Worm (Caenorhabditis elegans) whole organism, L4 larva: ENCODE results near the gene F44D12.10.

ENCODE experiments used
- D1046.2 ChIP-seq: fragments of 200-800 bp; sonication (Bioruptor generic); IDR thresholded peaks from 2 replicates; pipeline ENCODE4 v1.3.6; 2022; ENCODE audit warnings: missing genetic modification characterization, missing compliant biosample characterization
- F26F4.8 ChIP-seq: fragments of 200-800 bp; sonication (Bioruptor generic); conservative IDR thresholded peaks from 2 replicates; pipeline ENCODE4 v1.3.6; 2022; ENCODE audit warnings: missing genetic modification characterization, missing compliant biosample characterization
- F37D6.2 ChIP-seq: sonication (generic microtip); optimal IDR thresholded peaks from 2 replicates; lab custom pipeline; 2016; ENCODE audit warnings: mild to moderate bottlenecking, missing genetic modification characterization, missing compliant biosample characterization
- F44E2.7 ChIP-seq: fragments of 200-800 bp; sonication (Bioruptor generic); IDR thresholded peaks from 2 replicates; pipeline ENCODE4 v2.1.2; 2022; ENCODE audit warnings: missing genetic modification characterization, missing compliant biosample characterization
- T26A8.4 ChIP-seq: fragments of 200-800 bp; sonication (Bioruptor generic); IDR thresholded peaks from 2 replicates; pipeline ENCODE4 v1.3.6; 2022; ENCODE audit warnings: missing genetic modification characterization, missing compliant biosample characterization
- Y105C5A.15 ChIP-seq: fragments of 200-800 bp; sonication (Bioruptor generic); IDR thresholded peaks from 2 replicates; pipeline ENCODE4 v1.3.6; 2022; ENCODE audit warnings: missing genetic modification characterization, missing compliant biosample characterization
- Y48G9A.11 ChIP-seq: fragments of 200-800 bp; sonication (Bioruptor generic); IDR thresholded peaks from 2 replicates; pipeline ENCODE4 v1.3.6; 2022; ENCODE audit warnings: missing genetic modification reagents, missing genetic modification characterization, missing compliant biosample characterization
- Y5F2A.4 ChIP-seq: fragments of 200-800 bp; sonication (Bioruptor generic); optimal IDR thresholded peaks from 2 replicates; lab custom pipeline; 2018; ENCODE audit warnings: mild to moderate bottlenecking, missing genetic modification characterization, missing compliant biosample characterization
- ZK337.2 ChIP-seq: fragments of 200-800 bp; sonication (Bioruptor generic); IDR thresholded peaks from 2 replicates; pipeline ENCODE4 v1.3.6; 2022; ENCODE audit warnings: missing genetic modification reagents, missing genetic modification characterization, missing compliant biosample characterization
- ZK546.5 ChIP-seq, 2 experiments: sonication (generic microtip); optimal IDR thresholded peaks; 2 replicates each; lab custom pipeline; 2017; ENCODE audit warnings: missing biosample characterization in 2 of 2, missing genetic modification characterization in 2 of 2
- aha-1 ChIP-seq: fragments of 150-350 bp; peaks from one replicate; lab custom pipeline; 2014; ENCODE audit warnings: missing biosample characterization, missing genetic modification characterization
- ama-1 ChIP-seq: fragments of 150-350 bp; optimal IDR thresholded peaks from 2 replicates; lab custom pipeline; 2014; ENCODE audit warnings: inconsistent platforms, mixed read lengths
- attf-4 ChIP-seq: sonication (generic microtip); optimal IDR thresholded peaks from 3 replicates; lab custom pipeline; 2017; ENCODE audit warnings: missing biosample characterization, missing genetic modification characterization
- ceh-20 ChIP-seq: fragments of 200-800 bp; sonication (Bioruptor generic); IDR thresholded peaks from 2 replicates; pipeline ENCODE4 v1.3.6; 2022; ENCODE audit warnings: missing genetic modification reagents, missing genetic modification characterization, missing compliant biosample characterization
- ceh-28 ChIP-seq: fragments of 150-350 bp; optimal IDR thresholded peaks from 2 replicates; lab custom pipeline; 2014; ENCODE audit warnings: missing biosample characterization, missing genetic modification reagents, missing genetic modification characterization
- ceh-62 ChIP-seq: sonication (generic microtip); optimal IDR thresholded peaks from 2 replicates; lab custom pipeline; 2017; ENCODE audit warnings: missing biosample characterization, missing genetic modification characterization
- cey-2 ChIP-seq: sonication (generic microtip); optimal IDR thresholded peaks from 3 replicates; lab custom pipeline; 2017; ENCODE audit warnings: missing genetic modification characterization, mild to moderate bottlenecking, missing compliant biosample characterization, antibody characterized with exemption, borderline replicate concordance; ENCODE audit not compliant: insufficient read depth
- ctbp-1 ChIP-seq: fragments of 200-800 bp; sonication (Bioruptor generic); IDR thresholded peaks from 2 replicates; pipeline ENCODE4 v1.3.6; 2022; ENCODE audit warnings: missing genetic modification reagents, missing genetic modification characterization, missing compliant biosample characterization
- daf-16 ChIP-seq, 3 experiments: sonication (generic microtip); optimal IDR thresholded peaks; 2 replicates each; lab custom pipeline; 2016 to 2017; ENCODE audit warnings: missing genetic modification characterization in 3 of 3, missing genetic modification reagents in 3 of 3, mild to moderate bottlenecking in 2 of 3, missing compliant biosample characterization in 2 of 3, missing biosample characterization in 1 of 3, moderate library complexity in 1 of 3
- daf-19 ChIP-seq: fragments of 200-800 bp; sonication (Bioruptor generic); conservative IDR thresholded peaks from 2 replicates; pipeline ENCODE4 v1.3.6; 2022; ENCODE audit warnings: missing genetic modification characterization, missing compliant biosample characterization
- daf-8 ChIP-seq: fragments of 200-800 bp; sonication (Bioruptor generic); IDR thresholded peaks from 2 replicates; pipeline ENCODE4 v1.3.6; 2022; ENCODE audit warnings: missing genetic modification characterization, missing compliant biosample characterization
- dmd-6 ChIP-seq: fragments of 200-800 bp; sonication (Bioruptor generic); IDR thresholded peaks from 2 replicates; pipeline ENCODE4 v1.3.6; 2022; ENCODE audit warnings: missing genetic modification reagents, missing genetic modification characterization, missing compliant biosample characterization
- dve-1 ChIP-seq: sonication (generic microtip); optimal IDR thresholded peaks from 2 replicates; lab custom pipeline; 2017; ENCODE audit warnings: antibody characterized with exemption, mild to moderate bottlenecking, missing genetic modification characterization, missing compliant biosample characterization; ENCODE audit not compliant: insufficient read depth
- egl-27 ChIP-seq: sonication (generic microtip); optimal IDR thresholded peaks from 3 replicates; lab custom pipeline; 2017; ENCODE audit warnings: missing biosample characterization, missing genetic modification reagents, missing genetic modification characterization
- fkh-10 ChIP-seq: fragments of 150-350 bp; optimal IDR thresholded peaks from 2 replicates; lab custom pipeline; 2014; ENCODE audit warnings: missing biosample characterization, missing genetic modification reagents, missing genetic modification characterization
- fos-1 ChIP-seq: fragments of 150-350 bp; optimal IDR thresholded peaks from 2 replicates; lab custom pipeline; 2014; ENCODE audit warnings: missing biosample characterization, missing genetic modification characterization
- hlh-11 ChIP-seq: fragments of 200-800 bp; sonication (Bioruptor generic); optimal IDR thresholded peaks from 2 replicates; lab custom pipeline; 2018; ENCODE audit warnings: mild to moderate bottlenecking, missing genetic modification characterization, missing compliant biosample characterization
- hmg-1.1 ChIP-seq: fragments of 200-800 bp; sonication (Bioruptor generic); IDR thresholded peaks from 2 replicates; pipeline ENCODE4 v1.3.6; 2022; ENCODE audit warnings: missing genetic modification reagents, missing genetic modification characterization, missing compliant biosample characterization
- lin-1 ChIP-seq: fragments of 200-800 bp; sonication (Bioruptor generic); IDR thresholded peaks from 2 replicates; pipeline ENCODE4 v1.3.6; 2022; ENCODE audit warnings: missing genetic modification reagents, missing genetic modification characterization, missing compliant biosample characterization
- lin-15B ChIP-seq: fragments of 150-350 bp; sonication (generic microtip); optimal IDR thresholded peaks from 3 replicates; lab custom pipeline; 2014; ENCODE audit warnings: missing biosample characterization, missing genetic modification characterization
- lin-29 ChIP-seq: fragments of 200-800 bp; sonication (Bioruptor generic); IDR thresholded peaks from 2 replicates; pipeline ENCODE4 v1.3.6; 2022; ENCODE audit warnings: missing genetic modification reagents, missing genetic modification characterization, missing compliant biosample characterization
- lin-38 ChIP-seq: fragments of 200-800 bp; sonication (Bioruptor generic); IDR thresholded peaks from 2 replicates; pipeline ENCODE4 v1.3.6; 2022; ENCODE audit warnings: missing genetic modification reagents, missing genetic modification characterization, missing compliant biosample characterization
- lsy-2 ChIP-seq, 2 experiments: fragments of 150-350 bp in 1 of 2; sonication (generic microtip) in 1 of 2; optimal IDR thresholded peaks; 2 replicates each; lab custom pipeline; 2014 to 2017; ENCODE audit warnings: missing biosample characterization in 2 of 2, missing genetic modification characterization in 2 of 2
- madf-5 ChIP-seq, 2 experiments: fragments of 200-800 bp; sonication (Bioruptor generic); IDR thresholded peaks; 2 replicates each; pipeline ENCODE4 v1.3.6; 2022; ENCODE audit warnings: missing compliant biosample characterization in 2 of 2, missing genetic modification characterization in 2 of 2
- madf-9 ChIP-seq: fragments of 200-800 bp; sonication (Bioruptor generic); conservative IDR thresholded peaks from 2 replicates; pipeline ENCODE4 v1.3.6; 2022; ENCODE audit warnings: missing genetic modification reagents, missing genetic modification characterization, missing compliant biosample characterization
- mdt-29 ChIP-seq: fragments of 200-800 bp; sonication (Bioruptor generic); IDR thresholded peaks from 2 replicates; pipeline ENCODE4 v1.3.6; 2022; ENCODE audit warnings: missing genetic modification reagents, missing genetic modification characterization, missing compliant biosample characterization
- mep-1 ChIP-seq: fragments of 150-350 bp; sonication (generic microtip); optimal IDR thresholded peaks from 3 replicates; lab custom pipeline; 2014; ENCODE audit warnings: missing biosample characterization, missing genetic modification characterization
- mxl-2 ChIP-seq: fragments of 200-800 bp; sonication (Bioruptor generic); conservative IDR thresholded peaks from 2 replicates; pipeline ENCODE4 v1.3.6; 2022; ENCODE audit warnings: missing genetic modification reagents, missing genetic modification characterization, missing compliant biosample characterization
- mxl-3 ChIP-seq: fragments of 200-800 bp; sonication (Bioruptor generic); optimal IDR thresholded peaks from 2 replicates; lab custom pipeline; 2018; ENCODE audit warnings: mild to moderate bottlenecking, missing genetic modification characterization, missing compliant biosample characterization
- nhr-11 ChIP-seq: fragments of 150-350 bp; optimal IDR thresholded peaks from 2 replicates; lab custom pipeline; 2014; ENCODE audit warnings: missing biosample characterization, missing genetic modification characterization
- nhr-48 ChIP-seq: sonication (generic microtip); optimal IDR thresholded peaks from 2 replicates; lab custom pipeline; 2016; ENCODE audit warnings: mild to moderate bottlenecking, missing genetic modification characterization, missing compliant biosample characterization
- nhr-6 ChIP-seq: fragments of 150-350 bp; optimal IDR thresholded peaks from 2 replicates; lab custom pipeline; 2014; ENCODE audit warnings: missing biosample characterization, missing genetic modification characterization
- rbr-2 ChIP-seq: sonication (generic microtip); optimal IDR thresholded peaks from 2 replicates; lab custom pipeline; 2016; ENCODE audit warnings: missing genotype, missing genetic modification characterization, missing compliant biosample characterization
- set-16 ChIP-seq: fragments of 200-800 bp; sonication (Bioruptor generic); IDR thresholded peaks from 2 replicates; pipeline ENCODE4 v1.3.6; 2022; ENCODE audit warnings: missing genetic modification reagents, missing genetic modification characterization, missing compliant biosample characterization
- snpc-1.2 ChIP-seq: fragments of 200-800 bp; sonication (Bioruptor generic); IDR thresholded peaks from 2 replicates; pipeline ENCODE4 v1.3.6; 2022; ENCODE audit warnings: missing genetic modification reagents, missing genetic modification characterization, missing compliant biosample characterization
- snpc-4 ChIP-seq: fragments of 150-350 bp; optimal IDR thresholded peaks from 2 replicates; lab custom pipeline; 2014; ENCODE audit warnings: missing biosample characterization, missing genetic modification characterization
- tra-1 ChIP-seq: fragments of 200-800 bp; sonication (Bioruptor generic); IDR thresholded peaks from 2 replicates; pipeline ENCODE4 v1.3.6; 2022; ENCODE audit warnings: missing genetic modification reagents, missing genetic modification characterization, missing compliant biosample characterization
- unc-62 ChIP-seq, 3 experiments: fragments of 150-350 bp in 1 of 3; sonication (generic microtip); optimal IDR thresholded peaks in 2 of 3; peaks in 1 of 3; 1 replicate in 1 of 3; 2 replicates in 2 of 3; lab custom pipeline; 2014 to 2017; ENCODE audit warnings: missing biosample characterization in 3 of 3, missing genetic modification characterization in 3 of 3, missing genetic modification reagents in 3 of 3, missing genotype in 1 of 3
- zfp-2 ChIP-seq: sonication (generic microtip); optimal IDR thresholded peaks from 2 replicates; lab custom pipeline; 2016; ENCODE audit warnings: mild to moderate bottlenecking, missing genetic modification characterization, missing compliant biosample characterization
- zfp-3 ChIP-seq: fragments of 200-800 bp; sonication (Bioruptor generic); conservative IDR thresholded peaks from 2 replicates; pipeline ENCODE4 v1.3.6; 2022; ENCODE audit warnings: missing genetic modification reagents, missing genetic modification characterization, missing compliant biosample characterization
- ztf-7 ChIP-seq: fragments of 150-350 bp; optimal IDR thresholded peaks from 2 replicates; lab custom pipeline; 2014; ENCODE audit warnings: missing biosample characterization, missing genetic modification characterization

F44D12.10 gene

DNA sequence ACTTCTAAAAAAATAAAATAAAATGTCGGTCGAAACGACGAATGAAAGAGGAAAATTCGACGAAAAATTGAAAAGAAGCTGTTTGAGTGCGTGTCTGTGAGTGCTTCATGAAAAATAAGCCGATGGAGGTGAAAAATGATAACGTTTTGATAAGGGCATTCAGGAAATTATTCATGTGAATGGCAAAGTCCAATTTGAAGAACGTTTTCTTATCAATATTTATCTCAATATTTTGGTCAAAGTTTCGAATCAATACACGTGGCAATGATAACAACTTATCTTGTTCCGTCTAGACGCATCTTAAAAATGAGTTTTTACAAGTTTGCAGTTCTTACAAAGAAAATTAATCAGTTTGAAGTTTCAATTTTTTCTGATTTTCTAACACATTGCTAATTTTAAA, 22.3 kb upstream of the F44D12.10 start (continued):
- TF ChIP-seq mdt-29 (GFP tag; lab: Robert Waterston, UW) (no peak), ceh-20 (GFP tag; lab: Robert Waterston, UW) (no peak), ceh-62 (no peak), F44E2.7 (no peak), lin-1 (GFP tag; lab: Robert Waterston, UW) (0 out of 2 replicates have a peak, but pooled peaks have one; percentile 11), rbr-2 (tag; lab: Kevin White, UChicago) (no peak), ZK546.5 (tag; optimal IDR thresholded peaks at IDR 0.05; lab: Kevin White, UChicago) (no peak), attf-4 (tag; lab: Kevin White, UChicago) (no peak), lin-15B (tag; lab: Kevin White, UChicago) (no peak), Y48G9A.11 (no peak), hlh-11 (peak; percentile 80), hmg-1.1 (GFP tag; lab: Robert Waterston, UW) (no peak), dmd-6 (GFP tag; lab: Robert Waterston, UW) (peak; percentile 90), tra-1 (peak; percentile 63; the same call in 1 of the 2 replicates), F26F4.8 (no peak), dve-1 (tag; lab: Kevin White, UChicago) (peak; percentile 93), daf-16 (GFP tag; optimal IDR thresholded peaks at IDR 0.05; lab: Kevin White, UChicago) (peak in 1 of 2 experiments; percentile 38), daf-16 (tag; optimal IDR thresholded peaks at IDR 0.05; lab: Kevin White, UChicago) (peak; percentile 88), nhr-11 (tag; lab: Kevin White, UChicago) (no peak), ama-1 (lab: Kevin White, UChicago) (no peak), aha-1 (peak; percentile 87), ZK337.2 (no peak), lsy-2 (tag; optimal IDR thresholded peaks at IDR 0.05; lab: Kevin White, UChicago) (peak in 1 of 2 experiments; percentile 1), zfp-3 (GFP tag; lab: Robert Waterston, UW) (no peak), fos-1 (tag; lab: Kevin White, UChicago) (no peak), daf-8 (GFP tag; lab: Robert Waterston, UW) (no peak), madf-9 (no peak), nhr-48 (tag; lab: Kevin White, UChicago) (peak; percentile 43), Y5F2A.4 (GFP tag; lab: Kevin White, UChicago) (no peak), egl-27 (tag; lab: Kevin White, UChicago) (no peak), madf-5 (GFP tag; IDR thresholded peaks at IDR 0.05; lab: Robert Waterston, UW) (no peak), D1046.2 (GFP tag; lab: Robert Waterston, UW) (no peak), snpc-1.2 (GFP tag; lab: Robert Waterston, UW) (no peak), lin-29 (GFP tag; lab: Robert Waterston, UW) (no peak), ceh-28 (tag; lab: Kevin White, UChicago) (no peak), ctbp-1 (GFP tag; lab: Robert Waterston, UW) (no peak), mep-1 (tag; lab: Kevin White, UChicago) (no peak), set-16 (no peak), snpc-4 (tag; lab: Kevin White, UChicago) (no peak), unc-62 (GFP tag; optimal IDR thresholded peaks at IDR 0.05 in 1 of 2; lab: Kevin White, UChicago) (no peak), unc-62 (tag; optimal IDR thresholded peaks at IDR 0.05; lab: Kevin White, UChicago) (no peak), mxl-3 (GFP tag; lab: Kevin White, UChicago) (no peak), mxl-2 (GFP tag; lab: Robert Waterston, UW) (0 out of 2 replicates have a peak, but pooled peaks have one; percentile 22), lin-38 (GFP tag; lab: Robert Waterston, UW) (peak; percentile 19; the same call in 1 of the 2 replicates), fkh-10 (GFP tag; lab: Kevin White, UChicago) (no peak), cey-2 (tag; lab: Kevin White, UChicago) (no peak), daf-19 (GFP tag; lab: Robert Waterston, UW) (no peak), Y105C5A.15 (GFP tag; lab: Robert Waterston, UW) (no peak), zfp-2 (tag; lab: Kevin White, UChicago) (no peak), T26A8.4 (GFP tag; lab: Robert Waterston, UW) (no peak), F37D6.2 (tag; lab: Kevin White, UChicago) (no peak), nhr-6 (tag; lab: Kevin White, UChicago) (no peak), ztf-7 (tag; lab: Kevin White, UChicago) (no peak)
